Worm (Caenorhabditis elegans) whole organism, L2 larva: ENCODE results near the gene F14D7.9.
"Not testable (repeated sequence)": the region's sequence is repeated elsewhere in the genome, so short reads cannot be mapped to it uniquely, and the experiment has no call there.

Experiments
- C34F6.9 ChIP-seq: fragments of 150-350 bp; optimal IDR thresholded peaks from 2 replicates; lab custom pipeline; 2014; ENCODE audit warnings: missing biosample characterization, missing genetic modification characterization
- F13H6.1 ChIP-seq: sonication (generic microtip); optimal IDR thresholded peaks from 2 replicates; lab custom pipeline; 2016; ENCODE audit warnings: missing genetic modification characterization, missing compliant biosample characterization
- ZK546.5 ChIP-seq: sonication (generic microtip); optimal IDR thresholded peaks from 2 replicates; lab custom pipeline; 2017; ENCODE audit warnings: missing biosample characterization, missing genetic modification characterization
- alr-1 ChIP-seq: fragments of 150-350 bp; optimal IDR thresholded peaks from 2 replicates; lab custom pipeline; 2014; ENCODE audit warnings: missing biosample characterization, missing genetic modification characterization
- aly-2 ChIP-seq: fragments of 150-350 bp; optimal IDR thresholded peaks from 2 replicates; lab custom pipeline; 2014; ENCODE audit warnings: missing biosample characterization, missing genetic modification characterization
- ceh-16 ChIP-seq: fragments of 150-350 bp; optimal IDR thresholded peaks from 2 replicates; lab custom pipeline; 2014; ENCODE audit warnings: missing biosample characterization, missing genetic modification characterization
- ceh-82 ChIP-seq: fragments of 150-350 bp; optimal IDR thresholded peaks from 2 replicates; lab custom pipeline; 2014; ENCODE audit warnings: missing biosample characterization, missing genetic modification characterization
- crh-2 ChIP-seq: sonication (generic microtip); optimal IDR thresholded peaks from 2 replicates; lab custom pipeline; 2017; ENCODE audit warnings: missing biosample characterization, missing genetic modification characterization
- egl-27 ChIP-seq: sonication (generic microtip); optimal IDR thresholded peaks from 3 replicates; lab custom pipeline; 2017; ENCODE audit warnings: missing biosample characterization, missing genetic modification reagents, missing genetic modification characterization
- elt-1 ChIP-seq: fragments of 150-350 bp; optimal IDR thresholded peaks from 2 replicates; lab custom pipeline; 2014; ENCODE audit warnings: missing biosample characterization, missing genetic modification characterization
- elt-3 ChIP-seq: sonication (generic microtip); optimal IDR thresholded peaks from 2 replicates; lab custom pipeline; 2017; ENCODE audit warnings: missing biosample characterization, missing genetic modification characterization
- fos-1 ChIP-seq: fragments of 150-350 bp; optimal IDR thresholded peaks from 2 replicates; lab custom pipeline; 2014; ENCODE audit warnings: missing biosample characterization, missing genetic modification characterization
- gmeb-1 ChIP-seq: fragments of 150-350 bp; optimal IDR thresholded peaks from 2 replicates; lab custom pipeline; 2014; ENCODE audit warnings: missing biosample characterization, missing genetic modification characterization
- lin-39 ChIP-seq: fragments of 150-350 bp; optimal IDR thresholded peaks from 2 replicates; lab custom pipeline; 2014; ENCODE audit warnings: missing biosample characterization, missing genetic modification reagents, missing genetic modification characterization
- mab-5 ChIP-seq: fragments of 150-350 bp; optimal IDR thresholded peaks from 2 replicates; lab custom pipeline; 2014; ENCODE audit warnings: missing biosample characterization, missing genetic modification characterization
- mbf-1 ChIP-seq: sonication (generic microtip); optimal IDR thresholded peaks from 2 replicates; lab custom pipeline; 2017; ENCODE audit warnings: missing biosample characterization, missing genetic modification characterization
- mdl-1 ChIP-seq, 2 experiments: fragments of 150-350 bp in 1 of 2; sonication (generic microtip) in 1 of 2; optimal IDR thresholded peaks; 2 replicates each; lab custom pipeline; 2017; ENCODE audit warnings: missing biosample characterization in 2 of 2, missing genetic modification characterization in 2 of 2
- nhr-12 ChIP-seq: fragments of 150-350 bp; optimal IDR thresholded peaks from 2 replicates; lab custom pipeline; 2014; ENCODE audit warnings: missing biosample characterization, missing genetic modification characterization
- nhr-129 ChIP-seq: fragments of 150-350 bp; optimal IDR thresholded peaks from 2 replicates; lab custom pipeline; 2014; ENCODE audit warnings: missing biosample characterization, missing genetic modification characterization
- nhr-21 ChIP-seq: fragments of 150-350 bp; optimal IDR thresholded peaks from 2 replicates; lab custom pipeline; 2014; ENCODE audit warnings: missing biosample characterization, missing genetic modification characterization
- nhr-237 ChIP-seq: fragments of 150-350 bp; optimal IDR thresholded peaks from 2 replicates; lab custom pipeline; 2014; ENCODE audit warnings: missing biosample characterization, missing genetic modification characterization
- nhr-25 ChIP-seq: fragments of 150-350 bp; sonication (generic microtip); optimal IDR thresholded peaks from 3 replicates; lab custom pipeline; 2014; ENCODE audit warnings: missing biosample characterization, missing genetic modification characterization
- nhr-6 ChIP-seq: fragments of 150-350 bp; optimal IDR thresholded peaks from 2 replicates; lab custom pipeline; 2014; ENCODE audit warnings: missing biosample characterization, missing genetic modification characterization
- nhr-77 ChIP-seq: fragments of 150-350 bp; optimal IDR thresholded peaks from 2 replicates; lab custom pipeline; 2014; ENCODE audit warnings: missing biosample characterization, missing genetic modification characterization
- sem-4 ChIP-seq: fragments of 150-350 bp; optimal IDR thresholded peaks from 2 replicates; lab custom pipeline; 2014; ENCODE audit warnings: missing biosample characterization, missing genetic modification reagents, missing genetic modification characterization
- skn-1 ChIP-seq: sonication (generic microtip); optimal IDR thresholded peaks from 2 replicates; lab custom pipeline; 2017; ENCODE audit warnings: missing biosample characterization, missing genetic modification characterization
- sma-3 ChIP-seq: sonication (generic microtip); optimal IDR thresholded peaks from 2 replicates; lab custom pipeline; 2016; ENCODE audit warnings: missing genetic modification reagents, missing genetic modification characterization, missing compliant biosample characterization
- snpc-4 ChIP-seq: fragments of 150-350 bp; optimal IDR thresholded peaks from 2 replicates; lab custom pipeline; 2014; ENCODE audit warnings: missing biosample characterization, missing genetic modification characterization
- unc-39 ChIP-seq: fragments of 150-350 bp; optimal IDR thresholded peaks from 2 replicates; lab custom pipeline; 2014; ENCODE audit warnings: missing biosample characterization, missing genetic modification characterization
- unc-55 ChIP-seq: fragments of 150-350 bp; sonication (generic microtip); optimal IDR thresholded peaks from 3 replicates; lab custom pipeline; 2014; ENCODE audit warnings: missing biosample characterization, missing genetic modification reagents, missing genetic modification characterization
- unc-62 ChIP-seq: fragments of 150-350 bp; optimal IDR thresholded peaks from 2 replicates; lab custom pipeline; 2014; ENCODE audit warnings: missing biosample characterization, missing genetic modification reagents, missing genetic modification characterization
- ztf-1 ChIP-seq: fragments of 200-800 bp; sonication (Bioruptor generic); conservative IDR thresholded peaks from 2 replicates; pipeline ENCODE4 v1.3.6; 2022; ENCODE audit warnings: missing genetic modification characterization, missing compliant biosample characterization
- ztf-11 ChIP-seq: sonication (generic microtip); optimal IDR thresholded peaks from 2 replicates; lab custom pipeline; 2017; ENCODE audit warnings: missing biosample characterization, missing genetic modification characterization
- ztf-4 ChIP-seq: fragments of 150-350 bp; optimal IDR thresholded peaks from 2 replicates; lab custom pipeline; 2014; ENCODE audit warnings: missing biosample characterization, missing genetic modification characterization

The F14D7.9 gene

ce11 chrV:14270729-14271128 lies 23.8 kb upstream of the F14D7.9 start, which contains the start of gene F40G12.5:
TSS of gene F40G12.5 (minus strand) at chrV:14270829.
- no peak for TF ChIP-seq ZK546.5 (tag; lab: Kevin White, UChicago)
- TF ChIP-seq mdl-1 (tag; optimal IDR thresholded peaks at IDR 0.05; lab: Kevin White, UChicago): no peak
- no peak for TF ChIP-seq mbf-1 (tag; lab: Kevin White, UChicago)
- TF ChIP-seq mab-5 (tag; lab: Kevin White, UChicago): no peak
- TF ChIP-seq sem-4 (tag; lab: Kevin White, UChicago): no peak
- no peak for TF ChIP-seq ceh-82 (tag; lab: Kevin White, UChicago)
- TF ChIP-seq F13H6.1 (tag; lab: Kevin White, UChicago): no peak
- no peak for TF ChIP-seq C34F6.9 (tag; lab: Kevin White, UChicago)
- no peak for TF ChIP-seq nhr-237 (tag; lab: Kevin White, UChicago)
- TF ChIP-seq snpc-4 (tag; lab: Kevin White, UChicago): no peak
- no peak for TF ChIP-seq nhr-12 (tag; lab: Kevin White, UChicago)
- no peak for TF ChIP-seq egl-27
- TF ChIP-seq fos-1 (tag; lab: Kevin White, UChicago): no peak
- TF ChIP-seq elt-3 (tag; lab: Kevin White, UChicago): no peak
- TF ChIP-seq unc-62: no peak
- no peak for TF ChIP-seq unc-55 (GFP tag; lab: Kevin White, UChicago)

- TF ChIP-seq nhr-6 (tag; lab: Kevin White, UChicago) (no peak), nhr-25 (tag; lab: Kevin White, UChicago) (no peak), ztf-11 (tag; lab: Kevin White, UChicago) (no peak), fos-1 (tag; lab: Kevin White, UChicago) (no peak), elt-1 (no peak), sma-3 (GFP tag; lab: Kevin White, UChicago) (no peak), mdl-1 (tag; optimal IDR thresholded peaks at IDR 0.05; lab: Kevin White, UChicago) (no peak), gmeb-1 (no peak), crh-2 (tag; lab: Kevin White, UChicago) (no peak), snpc-4 (tag; lab: Kevin White, UChicago) (no peak)
Measured at ce11 chrV:14273019-14273418, 21.5 kb upstream of the F14D7.9 start, which contains the start of gene F40G12.6. TSS of gene F40G12.6 (minus strand) at chrV:14273119.

ce11 chrV:14274268-14274667 lies 20.2 kb upstream of the F14D7.9 start, which contains the start of gene F40G12.7:
TSS of gene F40G12.7 (plus strand) at chrV:14274568.
- TF ChIP-seq elt-3, lin-39, alr-1 (tag; lab: Kevin White, UChicago): not testable (repeated sequence)

- TF ChIP-seq snpc-4 (tag; lab: Kevin White, UChicago): peak; percentile 38
- TF ChIP-seq, all 48 proteins: peak for 1; not testable (repeated sequence) for 47
Measured at ce11 chrV:14277456-14277855, 17.0 kb upstream of the F14D7.9 start.

- no peak for TF ChIP-seq ztf-1 (GFP tag; lab: Robert Waterston, UW)
- no peak for TF ChIP-seq egl-27
- TF ChIP-seq aly-2: no peak
- no peak for TF ChIP-seq nhr-129
- TF ChIP-seq ceh-16 (tag; lab: Kevin White, UChicago): no peak
- TF ChIP-seq nhr-21 (tag; lab: Kevin White, UChicago): no peak
- TF ChIP-seq sem-4 (tag; lab: Kevin White, UChicago): no peak
- TF ChIP-seq unc-39 (tag; lab: Kevin White, UChicago): no peak
- no peak for TF ChIP-seq elt-1
- no peak for TF ChIP-seq ztf-11 (tag; lab: Kevin White, UChicago)
- TF ChIP-seq ceh-82 (tag; lab: Kevin White, UChicago): no peak
- TF ChIP-seq sma-3 (GFP tag; lab: Kevin White, UChicago): no peak
- TF ChIP-seq nhr-25 (tag; lab: Kevin White, UChicago): no peak
- no peak for TF ChIP-seq skn-1 (tag; lab: Kevin White, UChicago)
- TF ChIP-seq C34F6.9 (tag; lab: Kevin White, UChicago): no peak
- no peak for TF ChIP-seq nhr-77 (tag; lab: Kevin White, UChicago)
- TF ChIP-seq snpc-4 (tag; lab: Kevin White, UChicago): no peak
- no peak for TF ChIP-seq ztf-4 (tag; lab: Kevin White, UChicago)
Measured at ce11 chrV:14279777-14280176, 14.7 kb upstream of the F14D7.9 start, which contains the start of gene srt-33. TSS of gene srt-33 (minus strand) at chrV:14279877.
